Worm (Caenorhabditis elegans) whole organism, late embryonic: Measurements from ENCODE around the gene R08E5.4.

ENCODE experiments used
- elt-2 ChIP-seq: sonication (generic microtip); optimal IDR thresholded peaks from 2 replicates; lab custom pipeline; 2016; ENCODE audit warnings: missing genetic modification reagents, missing genetic modification characterization, missing compliant biosample characterization
- nfya-1 ChIP-seq: sonication (generic microtip); optimal IDR thresholded peaks from 2 replicates; lab custom pipeline; 2017; ENCODE audit warnings: missing genetic modification characterization, mild to moderate bottlenecking, missing compliant biosample characterization, antibody characterized with exemption, moderate library complexity
- odd-2 ChIP-seq: sonication (generic microtip); optimal IDR thresholded peaks from 2 replicates; lab custom pipeline; 2017; ENCODE audit warnings: antibody characterized with exemption, mild to moderate bottlenecking, missing genetic modification characterization, missing compliant biosample characterization
- pha-4 ChIP-seq: fragments of 150-350 bp; optimal IDR thresholded peaks from 2 replicates; lab custom pipeline; 2018; ENCODE audit warnings: missing biosample characterization, missing genetic modification reagents, missing genetic modification characterization
- pqm-1 ChIP-seq: sonication (generic microtip); optimal IDR thresholded peaks from 2 replicates; lab custom pipeline; 2016; ENCODE audit warnings: missing genetic modification characterization, missing compliant biosample characterization

DNA sequence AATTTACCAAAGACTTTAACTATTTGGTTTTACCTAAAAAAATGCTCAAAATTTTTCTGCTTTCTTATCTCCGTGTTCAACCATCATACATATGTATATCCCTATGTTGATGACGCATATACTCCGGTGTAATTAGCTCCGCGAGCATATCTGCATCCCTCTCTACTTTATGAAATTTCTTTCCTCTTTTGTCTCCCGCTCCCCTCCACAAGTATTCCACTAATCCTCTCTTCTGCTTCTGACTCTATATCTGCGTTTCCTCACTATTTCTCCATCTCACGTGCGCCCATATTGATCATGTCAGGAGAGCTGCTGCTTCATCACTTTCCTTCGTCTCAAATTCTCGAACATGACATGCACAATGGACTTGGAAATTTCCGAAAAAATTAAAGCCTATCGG is 46.6 kb downstream of the R08E5.4 start, which contains the start of gene H10D18.1:
- TF ChIP-seq odd-2 (no peak), nfya-1 (tag; lab: Kevin White, UChicago) (no peak), pha-4 (no peak), elt-2 (tag; lab: Kevin White, UChicago) (no peak), pqm-1 (tag; lab: Kevin White, UChicago) (no peak)
